Fruit fly (Drosophila melanogaster) whole organism, pupa: Measurements from ENCODE around the gene CG32073.

Experiments
- CG12605 ChIP-seq: fragments of 200-800 bp; sonication (Bioruptor generic); IDR thresholded peaks from 2 replicates; pipeline ENCODE4 v1.3.6; 2022; ENCODE audit warnings: missing biosample characterization, missing genetic modification characterization
- CG15710 ChIP-seq: fragments of 200-800 bp; sonication (Bioruptor generic); optimal IDR thresholded peaks from 2 replicates; lab custom pipeline; 2018; ENCODE audit warnings: missing biosample characterization, mild to moderate bottlenecking, missing genetic modification characterization, moderate library complexity
- CG32121 ChIP-seq: fragments of 200-800 bp; sonication (Bioruptor generic); IDR thresholded peaks from 2 replicates; pipeline ENCODE4 v1.3.6; 2022; ENCODE audit warnings: missing biosample characterization, missing genetic modification characterization
- CG9948 ChIP-seq: fragments of 200-800 bp; sonication (Bioruptor generic); optimal IDR thresholded peaks from 2 replicates; lab custom pipeline; 2018; ENCODE audit warnings: missing biosample characterization, mild to moderate bottlenecking, missing genetic modification characterization, moderate library complexity
- EcR ChIP-seq: fragments of 200-800 bp; sonication (Bioruptor generic); optimal IDR thresholded peaks from 3 replicates; lab custom pipeline; 2019; ENCODE audit warnings: missing biosample characterization, missing genetic modification characterization, mild to moderate bottlenecking, moderate library complexity, missing genetic modification reagents
- gl ChIP-seq: fragments of 200-800 bp; sonication (Bioruptor generic); optimal IDR thresholded peaks from 2 replicates; lab custom pipeline; 2018; ENCODE audit warnings: missing biosample characterization, mild to moderate bottlenecking, missing genetic modification characterization

DNA sequence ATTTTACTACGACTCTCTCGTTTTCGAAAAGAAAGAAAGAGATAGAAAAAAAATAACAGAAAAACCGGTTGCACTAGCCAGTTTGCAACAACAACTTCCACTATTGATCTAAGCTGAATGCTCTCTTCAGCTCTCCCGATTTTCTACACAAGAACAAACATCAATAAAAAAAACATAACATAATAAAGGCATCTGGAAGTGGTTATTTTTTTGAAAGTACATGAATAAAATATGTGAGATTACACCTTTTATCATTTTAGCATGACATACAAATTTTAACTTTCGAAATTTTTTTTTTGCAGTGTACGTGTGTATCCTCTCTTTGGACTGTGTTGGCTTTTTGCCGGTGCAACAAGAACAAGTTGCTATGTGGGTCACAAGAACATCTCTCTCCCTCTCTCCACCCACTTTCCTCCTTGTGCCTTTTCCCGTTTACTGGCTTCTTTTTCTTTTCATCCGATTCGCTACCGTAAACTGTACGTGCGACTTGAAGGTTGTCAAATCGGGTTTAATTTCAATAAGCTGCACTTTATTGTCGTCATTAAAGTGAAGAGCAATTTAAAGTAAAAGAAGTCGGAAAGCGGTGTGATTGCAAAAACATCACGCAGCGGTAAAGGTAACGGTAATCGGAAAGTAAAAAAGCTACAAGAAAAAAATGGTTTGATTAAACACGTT lies 22.7 kb downstream of the CG32073 start:
- TF ChIP-seq CG12605 (GFP tag; lab: Robert Waterston, UW): peak; percentile 99
- TF ChIP-seq CG32121 (GFP tag; lab: Robert Waterston, UW): peak; percentile 99
- TF ChIP-seq gl: peak; percentile 93
- peak; percentile 98 for TF ChIP-seq CG9948
- TF ChIP-seq CG15710: peak; percentile 98
- peak; percentile 74 for TF ChIP-seq EcR (GFP tag; lab: Kevin White, UChicago)
